Worm (Caenorhabditis elegans): Measurements from ENCODE around the gene Y62H9A.9.

DNA sequence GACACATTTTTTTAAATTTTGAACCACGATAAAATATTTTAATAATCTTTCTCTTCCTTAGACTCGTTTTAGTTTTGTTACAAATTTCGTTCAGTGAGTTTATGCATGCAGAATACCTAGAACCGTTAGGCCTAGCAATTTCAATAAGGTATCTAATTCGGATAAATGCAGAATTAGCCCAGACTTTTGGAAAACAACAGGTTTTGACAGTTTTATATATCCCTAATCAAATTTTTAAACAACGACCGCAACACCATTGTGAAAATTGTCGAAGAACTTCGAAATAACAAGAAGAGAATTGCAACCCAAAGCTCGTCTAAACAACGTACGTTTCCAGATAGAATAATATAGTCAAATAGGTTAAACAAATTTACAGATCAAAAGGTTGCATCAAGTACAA lies 20.1 kb upstream of the Y62H9A.9 start, which contains the start of gene Y62H9A.16:
- TF ChIP-seq hlh-1 (tag; optimal IDR thresholded peaks at IDR 0.05), result no peak
- TF ChIP-seq pha-4 (tag; optimal IDR thresholded peaks at IDR 0.05), result no peak
- no peak for TF ChIP-seq lsy-2 (tag; optimal IDR thresholded peaks at IDR 0.05)
- no peak for TF ChIP-seq unc-120 (tag; optimal IDR thresholded peaks at IDR 0.05; ENCODE audit: poor library complexity, severe bottlenecking)
- no peak for TF ChIP-seq blmp-1 (tag; optimal IDR thresholded peaks at IDR 0.05)
- TF ChIP-seq unc-62 (GFP tag; optimal IDR thresholded peaks at IDR 0.05), result no peak
- no peak for TF ChIP-seq nhr-28 (tag; optimal IDR thresholded peaks at IDR 0.05)

Measured in whole organism, mixed stage, embryonic.